Worm (Caenorhabditis elegans): ENCODE results near the gene M163.5.

M163.5 gene

ce11 chrX:14502116-14502587 is 28.3 kb downstream of the M163.5 start:
- TF ChIP-seq nhr-129 (tag; optimal IDR thresholded peaks at IDR 0.05): peak; percentile 81
- TF ChIP-seq nhr-77 (tag; optimal IDR thresholded peaks at IDR 0.05): no peak
- TF ChIP-seq C34F6.9 (tag; optimal IDR thresholded peaks at IDR 0.05): peak; percentile 37
- TF ChIP-seq nhr-23 (tag; optimal IDR thresholded peaks at IDR 0.05): no peak
- peak; percentile 48 for TF ChIP-seq F13H6.1 (tag; optimal IDR thresholded peaks at IDR 0.05)
- peak; percentile 56 for TF ChIP-seq lin-13 (GFP tag; optimal IDR thresholded peaks at IDR 0.05)
- TF ChIP-seq crh-2 (tag; optimal IDR thresholded peaks at IDR 0.05): peak; percentile 78
- TF ChIP-seq elt-3 (tag; optimal IDR thresholded peaks at IDR 0.05): no peak
- peak; percentile 46 for TF ChIP-seq gmeb-1 (tag; optimal IDR thresholded peaks at IDR 0.05)
- peak; percentile 46 for TF ChIP-seq mab-5 (tag; optimal IDR thresholded peaks at IDR 0.05)
- peak in 1 of 2 experiments; percentile 52 for TF ChIP-seq lsy-2 (tag; optimal IDR thresholded peaks at IDR 0.05)
- no peak for TF ChIP-seq skn-1 (tag; optimal IDR thresholded peaks at IDR 0.05)
- peak; percentile 58 for TF ChIP-seq fos-1 (tag; optimal IDR thresholded peaks at IDR 0.05)
- TF ChIP-seq nhr-11 (tag; optimal IDR thresholded peaks at IDR 0.05): no peak
- TF ChIP-seq nhr-6 (tag; optimal IDR thresholded peaks at IDR 0.05): no peak
- TF ChIP-seq ztf-4 (tag; optimal IDR thresholded peaks at IDR 0.05): no peak
- TF ChIP-seq sma-3 (GFP tag; optimal IDR thresholded peaks at IDR 0.05): peak; percentile 78
- TF ChIP-seq lin-11 (tag; optimal IDR thresholded peaks at IDR 0.05): no peak
- TF ChIP-seq nhr-10 (tag; optimal IDR thresholded peaks at IDR 0.05): no peak
- TF ChIP-seq ama-1 (optimal IDR thresholded peaks at IDR 0.05): peak; percentile 20
- TF ChIP-seq R02D3.7 (tag; optimal IDR thresholded peaks at IDR 0.05): no peak
- TF ChIP-seq ceh-82 (tag; optimal IDR thresholded peaks at IDR 0.05): no peak
- no peak for TF ChIP-seq unc-55 (GFP tag; optimal IDR thresholded peaks at IDR 0.05)
- no peak for TF ChIP-seq aly-2 (tag; optimal IDR thresholded peaks at IDR 0.05)
- TF ChIP-seq nhr-21 (tag; optimal IDR thresholded peaks at IDR 0.05): peak; percentile 75
- no peak for TF ChIP-seq nhr-12 (tag; optimal IDR thresholded peaks at IDR 0.05)
- no peak for TF ChIP-seq nhr-237 (tag; optimal IDR thresholded peaks at IDR 0.05)
- TF ChIP-seq blmp-1 (tag; optimal IDR thresholded peaks at IDR 0.05; ENCODE audit: insufficient read depth): peak; percentile 68
- TF ChIP-seq ztf-1 (GFP tag; conservative IDR thresholded peaks at IDR 0.05): no peak
- TF ChIP-seq unc-39 (tag; optimal IDR thresholded peaks at IDR 0.05): no peak
- peak; percentile 84 for TF ChIP-seq nhr-25 (tag; optimal IDR thresholded peaks at IDR 0.05)
- TF ChIP-seq sma-9 (GFP tag; optimal IDR thresholded peaks at IDR 0.05): peak; percentile 77
- TF ChIP-seq sma-9 (tag; optimal IDR thresholded peaks at IDR 0.05): no peak

DNA sequence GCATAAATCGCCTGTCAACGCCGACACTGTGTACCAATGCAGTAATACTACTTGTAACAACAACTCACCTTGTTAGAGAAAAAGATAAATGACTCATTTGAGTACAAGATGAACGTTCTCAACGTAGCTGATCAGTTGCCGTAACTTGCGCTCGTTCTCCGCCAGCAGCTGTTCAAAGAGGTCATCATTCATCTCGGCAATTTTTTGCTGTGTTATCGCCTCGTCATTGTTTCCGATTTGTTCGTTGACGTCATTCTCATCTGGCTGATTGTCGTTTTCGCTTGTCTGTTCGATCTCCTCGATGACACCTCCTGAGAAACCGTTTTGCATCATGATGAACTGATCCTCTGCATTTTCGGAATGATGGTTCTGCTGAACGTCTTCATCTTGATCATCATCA is 29.4 kb downstream of the M163.5 start:
- TF ChIP-seq mdl-1 (tag; optimal IDR thresholded peaks at IDR 0.05): no peak
- TF ChIP-seq ZK546.5 (tag; optimal IDR thresholded peaks at IDR 0.05): no peak
- TF ChIP-seq gmeb-1 (tag; optimal IDR thresholded peaks at IDR 0.05): no peak
- TF ChIP-seq ztf-11 (tag; optimal IDR thresholded peaks at IDR 0.05): no peak
- TF ChIP-seq ceh-16 (tag; optimal IDR thresholded peaks at IDR 0.05): no peak
- TF ChIP-seq sem-4 (tag; optimal IDR thresholded peaks at IDR 0.05): peak; percentile 75
- TF ChIP-seq nhr-77 (tag; optimal IDR thresholded peaks at IDR 0.05): no peak
- no peak for TF ChIP-seq crh-2 (tag; optimal IDR thresholded peaks at IDR 0.05)
- no peak for TF ChIP-seq snpc-4 (tag; optimal IDR thresholded peaks at IDR 0.05)
- no peak for TF ChIP-seq unc-55 (GFP tag; optimal IDR thresholded peaks at IDR 0.05)
- TF ChIP-seq nhr-237 (tag; optimal IDR thresholded peaks at IDR 0.05): no peak
- no peak for TF ChIP-seq lin-39 (tag; optimal IDR thresholded peaks at IDR 0.05)
- TF ChIP-seq dmd-4 (tag; optimal IDR thresholded peaks at IDR 0.05): no peak
- no peak for TF ChIP-seq aly-2 (tag; optimal IDR thresholded peaks at IDR 0.05)
- no peak for TF ChIP-seq nhr-12 (tag; optimal IDR thresholded peaks at IDR 0.05)
- TF ChIP-seq F13H6.1 (tag; optimal IDR thresholded peaks at IDR 0.05): peak; percentile 69
- TF ChIP-seq nhr-23 (tag; optimal IDR thresholded peaks at IDR 0.05): no peak
- TF ChIP-seq nhr-21 (tag; optimal IDR thresholded peaks at IDR 0.05): peak; percentile 63
- no peak for TF ChIP-seq ztf-1 (GFP tag; conservative IDR thresholded peaks at IDR 0.05)
- TF ChIP-seq R02D3.7 (tag; optimal IDR thresholded peaks at IDR 0.05): no peak
- TF ChIP-seq ceh-82 (tag; optimal IDR thresholded peaks at IDR 0.05): no peak
- peak; percentile 33 for TF ChIP-seq nhr-25 (tag; optimal IDR thresholded peaks at IDR 0.05)
- TF ChIP-seq ama-1 (optimal IDR thresholded peaks at IDR 0.05): no peak
- no peak for TF ChIP-seq ztf-4 (tag; optimal IDR thresholded peaks at IDR 0.05)
- TF ChIP-seq skn-1 (tag; optimal IDR thresholded peaks at IDR 0.05): no peak
- peak; percentile 4 for TF ChIP-seq blmp-1 (tag; optimal IDR thresholded peaks at IDR 0.05; ENCODE audit: insufficient read depth)
- peak; percentile 20 for TF ChIP-seq fos-1 (tag; optimal IDR thresholded peaks at IDR 0.05)
- no peak for TF ChIP-seq nhr-11 (tag; optimal IDR thresholded peaks at IDR 0.05)
- peak; percentile 10 for TF ChIP-seq C34F6.9 (tag; optimal IDR thresholded peaks at IDR 0.05)
- no peak for TF ChIP-seq unc-62 (GFP tag; optimal IDR thresholded peaks at IDR 0.05)
- TF ChIP-seq sma-3 (GFP tag; optimal IDR thresholded peaks at IDR 0.05): peak; percentile 63
- TF ChIP-seq lsy-2 (tag; optimal IDR thresholded peaks at IDR 0.05): peak in 1 of 2 experiments; percentile 44
- TF ChIP-seq zag-1 (tag; optimal IDR thresholded peaks at IDR 0.05): no peak
- peak; percentile 23 for TF ChIP-seq mab-5 (tag; optimal IDR thresholded peaks at IDR 0.05)
- no peak for TF ChIP-seq Y55F3AM.14 (GFP tag; optimal IDR thresholded peaks at IDR 0.05)
- no peak for TF ChIP-seq mbf-1 (tag; optimal IDR thresholded peaks at IDR 0.05)
- peak; percentile 52 for TF ChIP-seq nhr-129 (tag; optimal IDR thresholded peaks at IDR 0.05)
- peak; percentile 90 for TF ChIP-seq sma-9 (GFP tag; optimal IDR thresholded peaks at IDR 0.05)
- no peak for TF ChIP-seq sma-9 (tag; optimal IDR thresholded peaks at IDR 0.05)
- TF ChIP-seq nhr-6 (tag; optimal IDR thresholded peaks at IDR 0.05): no peak
- TF ChIP-seq alr-1 (tag; optimal IDR thresholded peaks at IDR 0.05): no peak
- no peak for TF ChIP-seq lin-11 (tag; optimal IDR thresholded peaks at IDR 0.05)

Measured in whole organism, L2 larva.